Worm (Caenorhabditis elegans): ENCODE measurements around the gene srh-74.

srh-74 gene

DNA sequence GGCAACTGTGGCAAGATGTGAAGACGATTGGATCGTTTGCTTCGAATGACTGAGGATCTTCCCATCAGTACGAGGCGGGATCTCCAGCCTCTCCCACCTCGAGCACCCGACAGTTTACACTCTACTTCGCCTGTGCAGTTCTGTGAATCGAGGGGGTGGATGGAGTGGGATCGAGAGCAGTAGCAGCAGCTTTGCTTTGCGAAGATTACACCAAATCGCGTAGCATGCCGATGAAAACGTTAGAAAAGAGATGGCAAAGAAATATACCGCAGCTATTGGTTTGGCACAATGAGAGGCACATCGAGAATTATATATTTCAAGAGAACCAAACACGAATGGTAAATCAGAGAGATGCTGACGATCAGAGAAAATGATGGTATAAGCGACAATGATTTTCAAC is 25.9 kb upstream of the srh-74 start, which contains the start of gene act-3:
Gene act-3 (minus strand): TSS at position 51 of the 400 bp plus-strand sequence.
- no peak for TF ChIP-seq unc-62 (GFP tag; optimal IDR thresholded peaks at IDR 0.05)

DNA sequence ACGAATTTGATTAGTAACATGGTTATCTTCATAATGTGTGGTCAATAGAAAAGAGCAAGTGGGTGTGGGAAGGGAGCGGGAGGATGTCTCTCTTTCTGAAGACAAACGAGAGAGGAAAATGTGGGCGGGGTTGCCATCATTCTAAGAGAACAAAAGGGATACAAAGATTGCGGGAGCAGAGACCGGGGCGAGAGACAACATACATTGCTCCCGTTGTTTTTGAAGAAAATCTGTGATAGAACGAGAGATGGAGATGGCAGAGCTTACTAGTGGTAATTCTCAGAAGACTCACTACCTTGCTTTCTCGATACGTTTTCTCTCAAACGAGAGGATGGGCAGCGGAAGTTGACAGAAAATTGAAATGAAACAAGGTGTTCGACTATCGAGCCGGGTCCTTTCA is 24.8 kb upstream of the srh-74 start:
- no peak for TF ChIP-seq unc-62 (GFP tag; optimal IDR thresholded peaks at IDR 0.05)

DNA sequence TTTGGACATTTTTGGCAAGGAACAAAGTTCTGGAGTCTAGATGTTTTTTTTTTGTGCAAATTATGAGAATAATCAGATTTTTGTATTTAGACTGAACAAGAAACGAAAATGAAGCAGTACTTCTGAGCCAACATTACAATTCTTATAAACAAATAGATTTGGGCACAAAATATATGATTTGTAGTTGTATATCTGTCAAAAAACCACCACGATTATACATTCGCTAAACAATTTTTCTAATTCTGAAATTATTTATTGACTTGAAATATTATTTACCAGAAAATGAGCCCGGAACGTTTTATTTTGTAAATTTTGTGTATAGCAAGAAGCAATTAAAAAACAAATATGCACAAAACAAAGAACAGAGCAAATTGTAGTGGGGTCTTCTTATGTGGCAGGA is 22.9 kb upstream of the srh-74 start:
- TF ChIP-seq unc-62 (GFP tag; optimal IDR thresholded peaks at IDR 0.05): no peak

DNA sequence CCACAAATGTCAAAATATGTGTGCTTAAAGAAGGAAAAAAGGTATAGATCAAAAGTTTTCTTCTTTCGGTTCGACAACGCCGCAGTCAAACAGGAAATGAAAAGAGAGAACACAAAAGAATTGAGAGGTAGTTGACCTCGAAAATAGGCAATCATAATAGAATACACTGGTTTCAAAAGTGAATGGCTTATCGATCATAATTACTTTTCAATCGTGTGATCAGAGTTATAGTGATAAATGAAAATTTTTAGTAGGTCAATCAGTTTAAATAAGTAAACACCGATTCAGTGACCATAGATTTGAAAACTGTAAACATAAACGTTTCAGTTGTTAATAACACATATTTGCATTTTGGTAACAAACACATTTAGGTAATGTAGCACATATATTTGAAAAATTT is 21.8 kb upstream of the srh-74 start:
- no peak for TF ChIP-seq unc-62 (GFP tag; optimal IDR thresholded peaks at IDR 0.05)

DNA sequence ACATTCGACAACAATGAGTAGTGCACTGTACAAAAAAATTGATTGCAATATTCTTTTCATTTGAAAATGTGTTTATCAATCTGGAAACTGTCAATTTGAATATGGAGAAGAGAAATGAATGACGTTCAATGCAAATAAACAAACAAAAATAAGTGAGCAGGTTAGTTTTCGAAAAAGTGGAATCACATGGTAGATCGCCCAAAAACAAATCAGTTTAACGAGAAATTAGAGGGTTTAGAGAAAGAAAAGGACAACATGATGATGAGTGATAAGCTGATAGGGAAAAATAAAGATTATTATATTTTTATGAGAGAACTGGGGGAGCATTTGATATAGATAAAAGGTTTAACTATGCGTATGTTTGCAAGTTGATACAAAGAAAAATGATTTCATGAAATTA is 20.7 kb upstream of the srh-74 start, which contains the start of gene T04C12.8:
Gene T04C12.8 (minus strand): TSS at position 82 of the 400 bp plus-strand sequence.
- no peak for TF ChIP-seq unc-62 (GFP tag; optimal IDR thresholded peaks at IDR 0.05)

DNA sequence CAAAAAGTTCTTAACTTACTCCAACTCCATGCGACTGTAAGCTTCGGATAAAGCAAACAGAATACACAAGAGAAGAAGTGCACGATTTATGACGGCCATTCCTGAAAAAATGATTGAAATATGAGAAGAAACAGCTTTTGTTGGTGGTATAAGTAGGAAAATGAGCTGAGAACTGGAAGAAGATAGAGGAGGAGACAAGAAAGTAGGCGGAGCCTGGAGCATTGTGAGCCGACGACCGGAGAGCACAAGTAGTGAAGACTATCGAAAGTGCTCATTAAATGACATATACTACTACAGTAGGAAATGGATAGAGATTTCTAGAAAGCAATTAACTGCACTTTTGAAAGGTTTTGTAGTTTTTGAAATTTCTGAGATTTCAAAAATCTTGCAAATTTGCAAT is 16.9 kb upstream of the srh-74 start, which contains the start of gene nlp-80:
Gene nlp-80 (minus strand): TSS at position 101 of the 400 bp plus-strand sequence.
- TF ChIP-seq unc-62 (GFP tag; optimal IDR thresholded peaks at IDR 0.05): no peak

DNA sequence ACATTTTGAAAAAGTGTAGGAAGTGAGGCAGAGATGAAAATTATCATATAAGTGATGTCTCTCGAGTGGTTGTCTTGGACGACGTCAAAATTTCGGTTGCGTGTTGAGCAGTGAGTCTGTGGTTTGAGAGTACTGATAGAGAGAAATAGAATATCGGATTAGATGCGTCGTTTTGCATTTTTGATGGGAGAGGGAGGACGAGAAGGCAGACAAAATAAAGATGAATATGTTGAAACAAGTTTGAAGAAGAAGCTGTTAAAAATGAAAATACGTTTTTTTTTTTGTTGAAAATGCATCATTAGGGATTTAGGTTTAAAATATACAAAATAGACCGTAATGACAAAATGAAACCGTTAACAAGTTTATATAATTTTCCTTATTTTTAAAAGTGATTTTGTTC is 14.5 kb upstream of the srh-74 start, which contains the start of gene T04C12.9:
Gene T04C12.9 (minus strand): TSS at position 101 of the 400 bp plus-strand sequence.
- no peak for TF ChIP-seq unc-62 (GFP tag; optimal IDR thresholded peaks at IDR 0.05)

DNA sequence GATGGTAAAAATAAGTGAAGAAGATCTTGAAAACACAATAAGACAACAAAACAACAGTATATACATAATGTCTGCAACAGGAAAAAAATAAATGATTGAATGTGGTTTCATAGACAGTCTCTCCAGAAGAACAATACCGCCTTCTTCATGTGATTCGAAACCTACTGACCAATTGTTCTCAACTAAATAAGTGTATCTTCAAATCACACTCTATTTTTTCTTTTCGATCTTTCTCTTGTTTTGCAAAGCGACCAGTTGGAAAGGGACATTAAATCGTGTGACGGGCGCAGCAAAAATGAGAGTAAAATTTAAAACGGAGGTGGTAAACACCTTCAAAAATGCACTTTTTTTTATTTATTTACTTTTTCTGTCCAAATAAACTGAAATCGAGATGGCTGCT is 13.3 kb upstream of the srh-74 start:
- no peak for TF ChIP-seq unc-62 (GFP tag; optimal IDR thresholded peaks at IDR 0.05)

DNA sequence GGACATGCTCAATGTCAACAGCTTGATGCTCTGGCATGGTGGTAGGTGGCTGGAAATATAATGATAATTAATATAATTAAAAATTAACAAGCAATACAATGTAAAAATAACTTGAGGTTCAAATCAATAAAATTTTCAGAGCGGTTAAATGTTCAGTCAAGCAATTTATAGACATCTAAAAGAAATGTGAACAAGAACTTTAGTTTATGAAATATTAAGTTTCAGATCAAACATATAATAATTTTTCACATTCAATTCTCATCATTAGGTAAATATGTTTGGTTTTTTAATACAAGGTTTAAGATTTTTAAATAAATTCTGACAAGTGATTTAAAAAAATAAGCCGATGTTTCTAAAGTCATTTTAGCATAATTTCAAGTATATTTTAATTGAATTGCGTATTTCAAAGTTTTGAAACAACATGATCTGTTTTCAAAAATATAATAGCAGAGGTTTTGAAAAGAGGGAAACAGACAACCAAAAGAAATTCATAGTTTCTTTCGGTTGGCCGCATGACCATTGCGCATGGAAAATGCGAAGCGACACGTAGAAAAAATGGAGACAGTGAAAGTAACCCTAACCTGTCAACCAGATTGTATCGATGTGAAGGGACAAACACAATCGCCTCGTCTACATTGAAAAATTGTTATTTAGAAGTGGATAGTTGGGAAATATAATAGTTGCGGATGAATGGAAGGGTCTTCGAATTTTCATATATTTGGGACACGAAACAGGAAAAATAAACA is 11.8 kb upstream of the srh-74 start, which contains the start of gene T04C12.11:
Gene T04C12.11 (minus strand): TSS at position 51 of the 746 bp plus-strand sequence.
- no peak for TF ChIP-seq unc-62 (GFP tag; optimal IDR thresholded peaks at IDR 0.05)

DNA sequence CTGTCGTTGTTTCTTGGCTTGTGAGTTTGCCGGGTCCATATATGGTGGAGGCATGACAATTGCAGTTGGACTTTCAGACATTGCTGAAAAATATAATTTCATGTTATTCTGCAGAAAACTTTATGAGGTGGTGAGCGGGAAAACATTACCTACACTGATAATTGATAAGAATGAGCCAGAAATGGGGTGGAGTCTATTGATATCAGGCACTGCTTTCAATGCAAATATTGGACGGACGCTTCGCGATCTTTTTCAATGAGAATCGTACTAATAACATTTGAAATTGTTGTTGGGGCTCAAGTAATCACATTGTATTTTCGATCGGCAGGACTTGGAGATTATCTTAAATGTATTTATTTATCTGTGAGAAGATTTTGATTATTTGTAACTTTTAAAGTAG is 10.6 kb upstream of the srh-74 start, which contains the start of gene T04C12.1:
Gene T04C12.1 (minus strand): TSS at position 90 of the 400 bp plus-strand sequence.
- no peak for TF ChIP-seq unc-62 (GFP tag; optimal IDR thresholded peaks at IDR 0.05)

DNA sequence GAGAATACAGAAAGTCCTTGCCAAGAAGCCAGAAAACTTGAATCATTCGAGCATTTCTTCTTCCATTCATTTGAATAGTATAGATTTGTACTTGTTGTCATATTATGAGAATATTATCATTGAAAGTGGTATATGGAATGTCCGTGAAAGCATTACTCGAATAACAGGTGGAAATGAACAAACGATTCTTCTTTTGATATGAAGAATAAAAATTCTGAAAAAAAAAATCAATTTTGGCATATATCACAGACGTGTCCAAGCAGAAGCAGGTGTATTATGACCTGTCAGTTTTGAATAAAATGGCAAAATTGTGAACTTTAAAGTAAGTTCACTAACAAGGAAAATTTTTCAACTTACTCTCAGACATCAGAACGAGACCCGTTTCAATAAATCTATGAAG is 8.5 kb upstream of the srh-74 start, which contains the start of gene srh-75:
Gene srh-75 (minus strand): TSS at position 101 of the 400 bp plus-strand sequence.
- TF ChIP-seq unc-62 (GFP tag; optimal IDR thresholded peaks at IDR 0.05): no peak

DNA sequence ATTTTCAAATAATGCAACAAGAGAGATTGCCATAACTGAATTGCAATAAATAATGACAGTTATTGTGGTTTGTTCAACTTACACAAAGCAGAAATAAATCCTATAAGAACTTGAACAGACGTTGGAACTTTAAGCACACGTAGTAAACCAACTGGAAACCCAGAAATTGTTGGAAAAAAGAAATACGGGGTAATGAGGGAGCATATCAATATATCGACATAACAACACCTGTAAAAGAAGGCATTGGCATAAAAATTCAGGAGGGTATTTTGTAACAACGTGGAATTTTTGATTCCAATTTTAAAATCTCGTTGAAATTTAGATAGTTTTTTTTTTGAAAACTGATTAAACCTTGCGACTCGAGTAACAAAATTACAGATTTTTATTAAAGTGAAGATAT is 7.9 kb upstream of the srh-74 start:
- TF ChIP-seq unc-62 (GFP tag; optimal IDR thresholded peaks at IDR 0.05): no peak

DNA sequence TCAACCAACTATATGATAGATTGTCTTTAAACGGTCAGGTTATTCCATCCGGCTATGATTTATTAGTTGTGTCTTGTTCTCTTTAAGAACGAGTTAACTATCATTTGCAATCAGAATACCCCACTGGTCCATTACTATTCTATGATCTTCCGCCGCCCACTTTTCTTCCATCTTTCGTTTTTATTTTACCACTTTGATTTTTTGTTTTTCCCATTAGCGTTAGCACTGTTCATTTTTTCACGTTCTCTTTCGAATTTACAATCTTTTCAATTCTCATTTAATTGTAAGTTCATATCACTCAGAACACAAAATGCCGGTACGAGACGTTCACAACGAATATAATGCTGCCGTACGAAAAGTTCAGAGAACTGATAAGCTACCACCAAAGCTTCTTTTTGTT is 5.2 kb upstream of the srh-74 start, which contains the start of gene T04C12.7:
Gene T04C12.7 (plus strand): TSS at position 301 of the 400 bp plus-strand sequence.
- TF ChIP-seq unc-62 (GFP tag; optimal IDR thresholded peaks at IDR 0.05): no peak

DNA sequence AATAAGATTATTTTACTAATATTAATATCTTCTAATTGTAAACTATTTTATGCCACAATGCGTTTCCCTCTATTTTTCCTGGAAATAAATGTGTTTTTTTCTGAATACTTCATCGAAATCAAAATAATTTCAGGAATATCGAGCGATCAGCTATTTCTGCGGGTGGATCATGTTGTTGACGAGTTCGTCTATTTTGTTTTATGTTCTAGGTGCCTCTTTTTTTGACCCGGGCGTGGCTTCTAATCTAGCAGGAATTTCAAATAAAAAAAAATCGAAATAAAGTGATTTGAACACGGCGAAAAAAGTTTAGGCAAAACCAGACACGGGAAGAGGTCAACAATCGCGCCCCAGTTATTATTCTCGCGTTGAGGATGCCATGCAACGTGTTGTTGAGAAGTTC is 3.3 kb upstream of the srh-74 start, which contains the start of gene T04C12.33:
Gene T04C12.33 (plus strand): TSS at position 301 of the 400 bp plus-strand sequence.
- no peak for TF ChIP-seq unc-62 (GFP tag; optimal IDR thresholded peaks at IDR 0.05)

DNA sequence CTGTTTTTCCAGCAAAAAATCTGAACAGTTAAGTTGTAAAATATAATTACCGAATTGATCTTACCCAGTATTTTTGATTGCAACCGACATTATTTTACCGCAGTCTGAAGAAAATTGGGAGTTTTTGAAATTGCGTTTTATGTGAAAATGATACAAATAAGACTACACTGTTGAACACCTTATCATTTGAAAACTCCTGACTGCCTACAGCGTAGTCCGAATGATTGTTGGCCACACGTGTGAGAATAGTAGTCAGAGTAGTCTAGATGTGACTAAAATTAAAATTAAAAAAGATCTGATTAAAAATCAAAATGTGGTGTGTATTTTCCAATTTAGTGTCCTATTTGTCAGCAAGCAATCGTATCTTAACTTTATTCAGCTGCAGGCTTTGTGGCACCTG is 1.8 kb downstream of the srh-74 start, which contains the start of gene dhs-18:
Gene dhs-18 (minus strand): TSS at position 104 of the 400 bp plus-strand sequence.
- TF ChIP-seq unc-62 (GFP tag; optimal IDR thresholded peaks at IDR 0.05): no peak

DNA sequence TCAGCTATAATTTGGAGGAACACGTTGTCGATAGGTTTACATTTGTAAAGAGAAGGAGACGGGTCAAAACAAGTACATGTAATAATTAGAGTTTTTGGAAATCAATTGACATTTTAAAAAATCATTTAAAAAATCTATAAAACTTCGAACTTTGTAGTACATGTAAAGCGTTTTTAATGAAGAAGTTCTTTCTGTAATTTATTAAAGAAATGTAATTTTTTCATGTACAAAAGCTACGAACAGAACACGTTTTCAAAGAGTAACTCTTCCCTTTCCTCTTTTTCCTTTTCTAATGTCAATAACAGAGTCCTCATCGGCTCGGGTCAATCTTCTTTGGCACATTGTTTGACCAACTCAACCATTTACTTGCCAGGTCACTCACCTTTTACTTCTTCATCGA is 4.8 kb downstream of the srh-74 start, which contains the start of gene C45B11.6:
Gene C45B11.6 (plus strand): TSS at position 301 of the 400 bp plus-strand sequence.
- TF ChIP-seq unc-62 (GFP tag; optimal IDR thresholded peaks at IDR 0.05): no peak

DNA sequence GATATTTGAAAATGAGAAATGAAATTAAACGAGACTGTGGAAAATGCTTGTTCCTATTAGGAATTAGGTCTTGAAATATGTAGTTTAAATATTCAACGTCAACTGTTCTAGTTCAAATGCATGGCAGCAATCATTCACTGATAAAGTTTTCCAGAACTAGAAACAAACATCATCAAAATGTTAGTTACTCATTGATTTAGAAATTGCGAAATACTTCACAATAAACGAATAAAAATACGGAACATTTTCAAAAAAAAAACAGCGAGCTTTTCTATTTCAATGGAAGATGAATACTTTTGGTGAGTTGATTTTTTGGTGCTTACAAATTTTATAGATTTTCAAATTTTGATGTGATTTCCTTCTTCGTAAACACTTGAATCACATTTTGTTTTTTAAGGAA is 6.0 kb downstream of the srh-74 start, which contains the start of gene C45B11.2:
Gene C45B11.2 (plus strand): TSS at position 173 of the 400 bp plus-strand sequence.
- TF ChIP-seq unc-62 (GFP tag; optimal IDR thresholded peaks at IDR 0.05): no peak

Data from whole organism, dauer.